Fruit fly (Drosophila melanogaster): Measurements from ENCODE around the gene Adhr.

The Adhr gene

DNA sequence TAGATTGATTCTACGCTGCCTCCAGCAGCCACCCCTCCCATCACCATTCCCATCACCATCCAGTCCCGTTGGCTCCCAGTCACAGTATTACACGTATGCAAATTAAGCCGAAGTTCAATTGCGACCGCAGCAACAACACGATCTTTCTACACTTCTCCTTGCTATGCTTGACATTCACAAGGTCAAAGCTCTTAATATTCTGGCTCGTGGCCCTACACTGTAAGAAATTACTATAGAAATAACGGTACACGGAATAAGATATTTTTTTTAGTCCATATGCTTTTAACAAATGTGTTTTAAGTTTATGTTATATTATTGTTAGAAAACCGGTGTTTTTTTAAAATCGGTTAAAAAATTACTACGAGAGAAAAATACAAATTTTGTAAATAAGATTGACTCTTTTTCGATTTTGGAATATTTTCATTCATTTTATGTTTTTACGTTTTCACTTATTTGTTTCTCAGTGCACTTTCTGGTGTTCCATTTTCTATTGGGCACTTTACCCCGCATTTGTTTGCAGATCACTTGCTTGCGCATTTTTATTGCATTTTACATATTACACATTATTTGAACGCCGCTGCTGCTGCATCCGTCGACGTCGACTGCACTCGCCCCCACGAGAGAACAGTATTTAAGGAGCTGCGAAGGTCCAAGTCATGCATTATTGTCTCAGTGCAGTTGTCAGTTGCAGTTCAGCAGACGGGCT, at the start of gene Adhr, which contains the start of gene Adh (continued):
- no peak for TF ChIP-seq CG2129 (GFP tag; IDR thresholded peaks at IDR 0.05; ENCODE audit: partially characterized antibody)
- TF ChIP-seq ssp (GFP tag; IDR thresholded peaks at IDR 0.05): peak; percentile 46; the same call in 1 of the 2 replicates
- peak; percentile 83 for TF ChIP-seq CG7556 (GFP tag; optimal IDR thresholded peaks at IDR 0.05)
- peak; percentile 14 for TF ChIP-seq Dad (GFP tag; optimal IDR thresholded peaks at IDR 0.05)
- TF ChIP-seq CG32767 (GFP tag; IDR thresholded peaks at IDR 0.05): peak; percentile 69
- TF ChIP-seq CG34376 (GFP tag; optimal IDR thresholded peaks at IDR 0.05): peak; percentile 26
- TF ChIP-seq CG32532 (GFP tag; IDR thresholded peaks at IDR 0.05): peak; percentile 85
- no peak for TF ChIP-seq tup (GFP tag; optimal IDR thresholded peaks at IDR 0.05)
- TF ChIP-seq wdn (GFP tag; IDR thresholded peaks at IDR 0.05): peak; percentile 17; the same call in 1 of the 2 replicates
- TF ChIP-seq CG10209 (GFP tag; optimal IDR thresholded peaks at IDR 0.05): peak; percentile 77
- TF ChIP-seq CG17612 (GFP tag; IDR thresholded peaks at IDR 0.05): no peak
- TF ChIP-seq Hey (tag; optimal IDR thresholded peaks at IDR 0.05): no peak
- TF ChIP-seq Neu2 (GFP tag; optimal IDR thresholded peaks at IDR 0.05; ENCODE audit: borderline replicate concordance): no peak
- no peak for TF ChIP-seq amos (GFP tag; IDR thresholded peaks at IDR 0.05; ENCODE audit: partially characterized antibody)
- peak; percentile 50 for TF ChIP-seq dm (GFP tag; optimal IDR thresholded peaks at IDR 0.05)
- TF ChIP-seq CG9437 (GFP tag; optimal IDR thresholded peaks at IDR 0.05): peak; percentile 74
- TF ChIP-seq usp (GFP tag; optimal IDR thresholded peaks at IDR 0.05): no peak
- no peak for TF ChIP-seq Dll (GFP tag; IDR thresholded peaks at IDR 0.05; ENCODE audit: partially characterized antibody)
- TF ChIP-seq CG6272 (GFP tag; IDR thresholded peaks at IDR 0.05): no peak
- TF ChIP-seq gsb (GFP tag; IDR thresholded peaks at IDR 0.05): peak; percentile 59; the same call in 1 of the 2 replicates
- TF ChIP-seq chn (GFP tag; optimal IDR thresholded peaks at IDR 0.05): peak; percentile 33
- TF ChIP-seq unc-4 (GFP tag; IDR thresholded peaks at IDR 0.05; ENCODE audit: partially characterized antibody): no peak
- peak; percentile 71; the same call in 2 of the 3 replicates for TF ChIP-seq ase (GFP tag; IDR thresholded peaks at IDR 0.05)
- peak; percentile 29 for TF ChIP-seq dmrt11E (tag; optimal IDR thresholded peaks at IDR 0.05)
- peak; percentile 47; the same call in 1 of the 2 replicates for TF ChIP-seq Taf1 (GFP tag; IDR thresholded peaks at IDR 0.05)
- peak; percentile 76 for TF ChIP-seq CG17359 (tag; optimal IDR thresholded peaks at IDR 0.05)
- TF ChIP-seq NK7.1 (GFP tag; optimal IDR thresholded peaks at IDR 0.05): peak; percentile 41
- TF ChIP-seq disco-r (GFP tag; optimal IDR thresholded peaks at IDR 0.05): peak; percentile 31
- TF ChIP-seq odd (GFP tag; optimal IDR thresholded peaks at IDR 0.05): peak; percentile 72
- TF ChIP-seq inv (GFP tag; IDR thresholded peaks at IDR 0.05; ENCODE audit: partially characterized antibody): no peak
- peak; percentile 10 for TF ChIP-seq CG12071 (GFP tag; optimal IDR thresholded peaks at IDR 0.05)
- TF ChIP-seq MTF-1 (GFP tag; optimal IDR thresholded peaks at IDR 0.05; ENCODE audit: borderline replicate concordance): no peak
- peak; percentile 85 for TF ChIP-seq unpg (GFP tag; optimal IDR thresholded peaks at IDR 0.05)
- TF ChIP-seq Jarid2 (GFP tag; optimal IDR thresholded peaks at IDR 0.05): peak; percentile 54
- peak; percentile 23 for TF ChIP-seq CG8359 (GFP tag; optimal IDR thresholded peaks at IDR 0.05; ENCODE audit: borderline replicate concordance)
- no peak for TF ChIP-seq bbx (GFP tag; IDR thresholded peaks at IDR 0.05; ENCODE audit: partially characterized antibody)
- TF ChIP-seq chif (GFP tag; optimal IDR thresholded peaks at IDR 0.05): peak; percentile 40 to 81
- TF ChIP-seq CG34224 (GFP tag; IDR thresholded peaks at IDR 0.05; ENCODE audit: partially characterized antibody): no peak
- TF ChIP-seq Eip74EF (GFP tag; optimal IDR thresholded peaks at IDR 0.05): peak in 1 of 2 experiments; percentile 37
- peak; percentile 70 for TF ChIP-seq CG13624 (GFP tag; optimal IDR thresholded peaks at IDR 0.05)
- TF ChIP-seq CG6175 (GFP tag; IDR thresholded peaks at IDR 0.05): no peak
- peak; percentile 81 for TF ChIP-seq Oli (tag; optimal IDR thresholded peaks at IDR 0.05)
- peak; percentile 56 for TF ChIP-seq zen (tag; optimal IDR thresholded peaks at IDR 0.05)
- no peak for TF ChIP-seq CG1792 (GFP tag; optimal IDR thresholded peaks at IDR 0.05)
- TF ChIP-seq klu (GFP tag; IDR thresholded peaks at IDR 0.05): peak; percentile 71
- no peak for TF ChIP-seq BEAF-32 (GFP tag; optimal IDR thresholded peaks at IDR 0.05)
- TF ChIP-seq Stat92E (GFP tag; optimal IDR thresholded peaks at IDR 0.05): no peak
